Worm (Caenorhabditis elegans): ENCODE measurements around the gene srbc-82.

DNA sequence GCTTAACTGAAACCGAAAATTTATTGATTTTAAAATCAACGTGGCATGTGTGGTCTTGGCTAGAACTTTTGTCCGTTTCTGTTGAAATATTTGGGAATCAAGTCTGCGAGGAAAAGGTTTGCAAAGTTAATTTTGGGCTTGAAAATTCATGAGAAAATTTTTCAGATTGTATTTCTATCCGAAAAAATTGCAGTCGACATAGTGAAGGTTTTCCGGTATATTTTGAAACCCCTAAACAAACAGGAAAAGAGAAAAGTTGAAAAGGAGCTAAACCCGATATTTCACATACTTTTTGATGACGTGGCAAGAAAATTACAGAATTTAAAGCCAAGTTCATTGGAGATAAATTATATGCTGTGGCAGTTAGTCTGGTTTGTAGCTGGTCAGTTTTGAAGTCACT, 40.7 kb upstream of the srbc-82 start, which contains the start of gene nhr-127:
- TF ChIP-seq elt-3 (tag; optimal IDR thresholded peaks at IDR 0.05): no peak
- no peak for TF ChIP-seq lin-32 (GFP tag; optimal IDR thresholded peaks at IDR 0.05)
- TF ChIP-seq nhr-2 (tag; optimal IDR thresholded peaks at IDR 0.05): no peak
- no peak for TF ChIP-seq snpc-4 (tag; optimal IDR thresholded peaks at IDR 0.05)
- TF ChIP-seq nhr-76 (tag; optimal IDR thresholded peaks at IDR 0.05): no peak
- no peak for TF ChIP-seq unc-39 (tag; optimal IDR thresholded peaks at IDR 0.05)
- no peak for TF ChIP-seq cnd-1 (tag; optimal IDR thresholded peaks at IDR 0.05)
- no peak for TF ChIP-seq bed-3 (GFP tag; optimal IDR thresholded peaks at IDR 0.05)
- no peak for TF ChIP-seq unc-62 (GFP tag; optimal IDR thresholded peaks at IDR 0.05)
- no peak for TF ChIP-seq elt-1 (tag; optimal IDR thresholded peaks at IDR 0.05; ENCODE audit: borderline replicate concordance, insufficient read depth)

Data from whole organism, mixed stage, embryonic.